Fruit fly (Drosophila melanogaster) S2 (cell line): Measurements from ENCODE around the gene CG14711.

Experiments
- CG8478 ChIP-seq: fragments of >200 bp; optimal IDR thresholded peaks from 2 replicates; lab custom pipeline; 2018
- CTCF ChIP-seq, 2 experiments: fragments of >200 bp; optimal IDR thresholded peaks; 2 replicates each; lab custom pipeline; 2018

DNA sequence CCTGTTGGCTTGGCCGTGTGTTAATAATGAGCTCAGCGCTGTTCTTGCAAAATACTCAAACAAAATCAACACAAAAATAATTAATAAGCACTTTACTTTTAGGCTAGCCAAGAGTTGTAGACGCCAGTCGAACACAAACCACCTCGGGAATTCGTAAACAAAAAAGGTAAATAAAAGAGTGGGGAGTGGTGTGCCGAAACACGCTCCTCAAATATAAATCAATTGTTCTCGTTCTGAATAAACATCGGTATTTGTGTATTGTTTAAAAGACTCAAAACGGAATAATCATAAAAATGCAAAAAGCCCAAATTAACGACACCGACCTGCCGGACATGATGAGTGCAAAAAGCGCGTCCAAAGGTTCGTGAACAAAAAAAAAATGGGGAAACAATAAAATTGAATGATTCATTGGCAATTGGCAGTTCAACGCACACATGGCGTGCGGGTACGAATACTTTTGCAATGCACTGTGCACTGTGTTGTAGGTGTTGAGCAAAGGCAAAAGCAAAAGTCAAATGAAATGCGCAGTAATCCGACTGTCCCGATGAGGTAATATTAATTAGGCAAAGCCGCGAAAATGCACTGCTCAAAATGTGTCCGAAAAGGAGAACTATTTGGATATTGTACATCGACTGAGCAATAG lies 16.9 kb downstream of the CG14711 start:
- no peak for TF ChIP-seq CG8478 (lab: Kevin White, UChicago)
- no peak for TF ChIP-seq CTCF (optimal IDR thresholded peaks at IDR 0.05; lab: Kevin White, UChicago)
